Fruit fly (Drosophila melanogaster): ENCODE data around the gene dally.

Gene dally

dm6 chr3L:8850784-8851704 is 23.7 kb downstream of the dally start:
- TF ChIP-seq brk (GFP tag; optimal IDR thresholded peaks at IDR 0.05) (no peak), foxo (GFP tag; optimal IDR thresholded peaks at IDR 0.05) (no peak), N (GFP tag; optimal IDR thresholded peaks at IDR 0.05) (no peak), br (GFP tag; optimal IDR thresholded peaks at IDR 0.05) (no peak), dsf (GFP tag; optimal IDR thresholded peaks at IDR 0.05; ENCODE audit: borderline replicate concordance) (no peak), dmrt93B (GFP tag; optimal IDR thresholded peaks at IDR 0.05) (no peak), usp (GFP tag; optimal IDR thresholded peaks at IDR 0.05) (no peak)

dm6 chr3L:8851950-8852349 is 24.6 kb downstream of the dally start:
- TF ChIP-seq jim (GFP tag; optimal IDR thresholded peaks at IDR 0.05) (no peak), dl (GFP tag; optimal IDR thresholded peaks at IDR 0.05; ENCODE audit: insufficient read depth in 1 of 2, partially characterized antibody in 2 of 2) (no peak), rgr (GFP tag; optimal IDR thresholded peaks at IDR 0.05) (no peak), Jra (GFP tag; optimal IDR thresholded peaks at IDR 0.05) (no peak), CG32264 (GFP tag; optimal IDR thresholded peaks at IDR 0.05) (no peak), psq (GFP tag; optimal IDR thresholded peaks at IDR 0.05) (no peak), Myc (optimal IDR thresholded peaks at IDR 0.05) (no peak)

dm6 chr3L:8852907-8853306 is 25.6 kb downstream of the dally start:
- TF ChIP-seq fru (GFP tag; optimal IDR thresholded peaks at IDR 0.05) (peak; percentile 40), Vsx2 (GFP tag; optimal IDR thresholded peaks at IDR 0.05; ENCODE audit: partially characterized antibody) (no peak), foxo (GFP tag; optimal IDR thresholded peaks at IDR 0.05) (peak in 1 of 2 experiments; percentile 23)

- no peak for TF ChIP-seq Dfd (GFP tag; optimal IDR thresholded peaks at IDR 0.05)
- no peak for TF ChIP-seq foxo (GFP tag; optimal IDR thresholded peaks at IDR 0.05)
- TF ChIP-seq tai (GFP tag; optimal IDR thresholded peaks at IDR 0.05): no peak
- TF ChIP-seq CG32264 (GFP tag; optimal IDR thresholded peaks at IDR 0.05): no peak
Measured at dm6 chr3L:8853382-8853781, 26.1 kb downstream of the dally start.

- no peak for TF ChIP-seq Abd-B (GFP tag; optimal IDR thresholded peaks at IDR 0.05)
- peak; percentile 14 for TF ChIP-seq Hr83 (GFP tag; optimal IDR thresholded peaks at IDR 0.05; ENCODE audit: poor library complexity, severe bottlenecking)
Measured at dm6 chr3L:8855262-8855661, 28.0 kb downstream of the dally start.

- TF ChIP-seq Rel (GFP tag; optimal IDR thresholded peaks at IDR 0.05) (no peak), Rel (tag; optimal IDR thresholded peaks at IDR 0.05) (peak; percentile 98), Dif (GFP tag; optimal IDR thresholded peaks at IDR 0.05; ENCODE audit: partially characterized antibody) (no peak)
Measured at dm6 chr3L:8856875-8857274, 29.6 kb downstream of the dally start.

- TF ChIP-seq Sp1 (GFP tag; optimal IDR thresholded peaks at IDR 0.05) (no peak), Vsx2 (GFP tag; optimal IDR thresholded peaks at IDR 0.05; ENCODE audit: partially characterized antibody) (no peak), dsf (GFP tag; optimal IDR thresholded peaks at IDR 0.05; ENCODE audit: borderline replicate concordance) (no peak), Dfd (GFP tag; optimal IDR thresholded peaks at IDR 0.05) (no peak), fru (GFP tag; optimal IDR thresholded peaks at IDR 0.05) (no peak), Hnf4 (GFP tag; optimal IDR thresholded peaks at IDR 0.05) (no peak), sv (GFP tag; optimal IDR thresholded peaks at IDR 0.05) (no peak), Rel (GFP tag; optimal IDR thresholded peaks at IDR 0.05) (no peak), Rel (tag; optimal IDR thresholded peaks at IDR 0.05) (no peak), Abd-B (GFP tag; optimal IDR thresholded peaks at IDR 0.05) (no peak), Jra (GFP tag; optimal IDR thresholded peaks at IDR 0.05) (no peak), GATAd (GFP tag; optimal IDR thresholded peaks at IDR 0.05) (no peak), N (GFP tag; optimal IDR thresholded peaks at IDR 0.05) (no peak), dmrt93B (GFP tag; optimal IDR thresholded peaks at IDR 0.05) (no peak), CG9705 (GFP tag; optimal IDR thresholded peaks at IDR 0.05) (no peak), lola (GFP tag; optimal IDR thresholded peaks at IDR 0.05) (no peak), HLH106 (tag; optimal IDR thresholded peaks at IDR 0.05) (no peak), OdsH (GFP tag; optimal IDR thresholded peaks at IDR 0.05) (no peak), Dif (GFP tag; optimal IDR thresholded peaks at IDR 0.05; ENCODE audit: partially characterized antibody) (no peak)
Measured at dm6 chr3L:8857648-8858362, 30.5 kb downstream of the dally start.
